Fruit fly (Drosophila melanogaster): ENCODE measurements around the gene Nrx-1.
A peak's percentile ranks its signal among the peaks of the same experiment; 100 is the strongest.

The Nrx-1 gene

dm6 chr3R:22491088-22491879 is 23.0 kb downstream of the Nrx-1 start, which contains the start of the genes CCT1 and tHMG1 (continued):
- no peak for TF ChIP-seq D19B (GFP tag; optimal IDR thresholded peaks at IDR 0.05)
- no peak for TF ChIP-seq mam (GFP tag; optimal IDR thresholded peaks at IDR 0.05)
- no peak for TF ChIP-seq CG10543 (GFP tag; optimal IDR thresholded peaks at IDR 0.05)
- no peak for TF ChIP-seq slp2 (GFP tag; optimal IDR thresholded peaks at IDR 0.05)
- peak; percentile 38 for TF ChIP-seq Nf-YC (tag; optimal IDR thresholded peaks at IDR 0.05)
- no peak for TF ChIP-seq CG15696 (tag; optimal IDR thresholded peaks at IDR 0.05)
- TF ChIP-seq Meics (GFP tag; optimal IDR thresholded peaks at IDR 0.05), result no peak
- no peak for TF ChIP-seq fu2 (GFP tag; optimal IDR thresholded peaks at IDR 0.05)
- no peak for TF ChIP-seq CG9876 (GFP tag; optimal IDR thresholded peaks at IDR 0.05)
- no peak for TF ChIP-seq CG8765 (GFP tag; IDR thresholded peaks at IDR 0.05)
- TF ChIP-seq her (GFP tag; optimal IDR thresholded peaks at IDR 0.05), result no peak
- TF ChIP-seq wek (GFP tag; optimal IDR thresholded peaks at IDR 0.05), result no peak
- TF ChIP-seq H2.0 (GFP tag; IDR thresholded peaks at IDR 0.05), result no peak
- peak; percentile 42 for TF ChIP-seq CG10267 (tag; optimal IDR thresholded peaks at IDR 0.05)
- TF ChIP-seq sc (optimal IDR thresholded peaks at IDR 0.05), result no peak
- no peak for TF ChIP-seq sc (GFP tag; optimal IDR thresholded peaks at IDR 0.05)
- no peak for TF ChIP-seq CG13624 (GFP tag; optimal IDR thresholded peaks at IDR 0.05)
- no peak for TF ChIP-seq CG17612 (GFP tag; IDR thresholded peaks at IDR 0.05)
- no peak for TF ChIP-seq CG33213 (GFP tag; optimal IDR thresholded peaks at IDR 0.05)
- TF ChIP-seq kni (GFP tag; optimal IDR thresholded peaks at IDR 0.05), result no peak
- TF ChIP-seq dimm (GFP tag; IDR thresholded peaks at IDR 0.05), result no peak
- TF ChIP-seq CG8089 (GFP tag; optimal IDR thresholded peaks at IDR 0.05), result no peak
- TF ChIP-seq CG11093 (GFP tag; IDR thresholded peaks at IDR 0.05), result no peak
- TF ChIP-seq exex (tag; optimal IDR thresholded peaks at IDR 0.05), result no peak
- TF ChIP-seq dmrt11E (tag; optimal IDR thresholded peaks at IDR 0.05), result no peak
- TF ChIP-seq Rfx (GFP tag; IDR thresholded peaks at IDR 0.05), result no peak
- no peak for TF ChIP-seq Hmr (GFP tag; optimal IDR thresholded peaks at IDR 0.05)
- no peak for TF ChIP-seq CG5953 (GFP tag; IDR thresholded peaks at IDR 0.05)
- TF ChIP-seq NfI (GFP tag; optimal IDR thresholded peaks at IDR 0.05), result no peak
- TF ChIP-seq dmrt99B (tag; optimal IDR thresholded peaks at IDR 0.05), result no peak
- no peak for TF ChIP-seq CG18011 (GFP tag; optimal IDR thresholded peaks at IDR 0.05)
- TF ChIP-seq CG17359 (tag; optimal IDR thresholded peaks at IDR 0.05), result no peak
- no peak for TF ChIP-seq CG4360 (GFP tag; IDR thresholded peaks at IDR 0.05)
- TF ChIP-seq CG2712 (tag; optimal IDR thresholded peaks at IDR 0.05), result peak; percentile 57
- no peak for TF ChIP-seq NK7.1 (GFP tag; optimal IDR thresholded peaks at IDR 0.05)
- peak; percentile 39 for TF ChIP-seq NC2β (GFP tag; optimal IDR thresholded peaks at IDR 0.05)
- no peak for TF ChIP-seq scrt (GFP tag; optimal IDR thresholded peaks at IDR 0.05)
- TF ChIP-seq CG11504 (tag; optimal IDR thresholded peaks at IDR 0.05), result no peak
- TF ChIP-seq CG10147 (GFP tag; optimal IDR thresholded peaks at IDR 0.05), result no peak
- peak; percentile 54 for TF ChIP-seq pzg (GFP tag; optimal IDR thresholded peaks at IDR 0.05)
- TF ChIP-seq Antp (GFP tag; optimal IDR thresholded peaks at IDR 0.05), result no peak
- TF ChIP-seq ems (GFP tag; optimal IDR thresholded peaks at IDR 0.05), result no peak
- no peak for TF ChIP-seq hth (optimal IDR thresholded peaks at IDR 0.05)
- no peak for TF ChIP-seq Asciz (GFP tag; optimal IDR thresholded peaks at IDR 0.05)
- TF ChIP-seq Gsc (GFP tag; IDR thresholded peaks at IDR 0.05), result no peak
- TF ChIP-seq CG6765 (GFP tag; optimal IDR thresholded peaks at IDR 0.05), result no peak
- TF ChIP-seq CG13775 (GFP tag; optimal IDR thresholded peaks at IDR 0.05), result peak; percentile 28
- TF ChIP-seq Mes4 (GFP tag; optimal IDR thresholded peaks at IDR 0.05), result no peak
- no peak for TF ChIP-seq Elba2 (GFP tag; optimal IDR thresholded peaks at IDR 0.05)
- peak in 1 of 2 experiments; percentile 1 for TF ChIP-seq dpn (GFP tag; optimal IDR thresholded peaks at IDR 0.05)
- TF ChIP-seq sqz (GFP tag; optimal IDR thresholded peaks at IDR 0.05), result no peak

All from whole organism, embryonic.